Fruit fly (Drosophila melanogaster): ENCODE measurements around the gene CG43078.

CG43078 gene

DNA sequence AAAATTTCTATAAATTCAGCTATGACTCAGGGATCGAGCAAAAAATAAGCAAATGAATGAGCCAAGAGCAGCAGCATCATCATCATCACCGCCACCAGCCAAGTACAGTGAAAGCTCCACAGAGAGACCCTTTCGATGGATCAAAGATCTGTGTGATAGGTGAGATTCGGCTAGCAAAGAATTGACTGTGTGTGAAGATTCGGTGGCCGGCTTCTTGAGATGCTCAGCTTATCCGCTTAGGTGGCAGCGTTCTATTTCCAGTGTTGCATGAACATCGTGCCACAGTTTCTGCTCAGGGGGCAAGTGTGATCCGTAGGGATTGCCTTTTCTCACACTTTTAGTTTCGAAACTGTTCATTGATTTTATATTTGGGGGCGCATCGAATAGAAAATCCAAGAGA is 23.5 kb upstream of the CG43078 start:
- TF ChIP-seq pan (optimal IDR thresholded peaks at IDR 0.05): no peak
- no peak for TF ChIP-seq jim (GFP tag; optimal IDR thresholded peaks at IDR 0.05)
- no peak for TF ChIP-seq lola (GFP tag; optimal IDR thresholded peaks at IDR 0.05)
- TF ChIP-seq rgr (GFP tag; optimal IDR thresholded peaks at IDR 0.05): no peak
- TF ChIP-seq GATAd (GFP tag; optimal IDR thresholded peaks at IDR 0.05): no peak
- no peak for TF ChIP-seq CG32264 (GFP tag; optimal IDR thresholded peaks at IDR 0.05)
- TF ChIP-seq dsf (GFP tag; optimal IDR thresholded peaks at IDR 0.05; ENCODE audit: borderline replicate concordance): no peak
- TF ChIP-seq Myc (optimal IDR thresholded peaks at IDR 0.05): no peak
- TF ChIP-seq foxo (GFP tag; optimal IDR thresholded peaks at IDR 0.05): no peak
- no peak for TF ChIP-seq Dfd (GFP tag; optimal IDR thresholded peaks at IDR 0.05)
- no peak for TF ChIP-seq Hr78 (GFP tag; optimal IDR thresholded peaks at IDR 0.05)
- TF ChIP-seq N (GFP tag; optimal IDR thresholded peaks at IDR 0.05): no peak
- no peak for TF ChIP-seq Sp1 (GFP tag; optimal IDR thresholded peaks at IDR 0.05)
- TF ChIP-seq Jra (GFP tag; optimal IDR thresholded peaks at IDR 0.05): no peak
- no peak for TF ChIP-seq ey (GFP tag; optimal IDR thresholded peaks at IDR 0.05)

DNA sequence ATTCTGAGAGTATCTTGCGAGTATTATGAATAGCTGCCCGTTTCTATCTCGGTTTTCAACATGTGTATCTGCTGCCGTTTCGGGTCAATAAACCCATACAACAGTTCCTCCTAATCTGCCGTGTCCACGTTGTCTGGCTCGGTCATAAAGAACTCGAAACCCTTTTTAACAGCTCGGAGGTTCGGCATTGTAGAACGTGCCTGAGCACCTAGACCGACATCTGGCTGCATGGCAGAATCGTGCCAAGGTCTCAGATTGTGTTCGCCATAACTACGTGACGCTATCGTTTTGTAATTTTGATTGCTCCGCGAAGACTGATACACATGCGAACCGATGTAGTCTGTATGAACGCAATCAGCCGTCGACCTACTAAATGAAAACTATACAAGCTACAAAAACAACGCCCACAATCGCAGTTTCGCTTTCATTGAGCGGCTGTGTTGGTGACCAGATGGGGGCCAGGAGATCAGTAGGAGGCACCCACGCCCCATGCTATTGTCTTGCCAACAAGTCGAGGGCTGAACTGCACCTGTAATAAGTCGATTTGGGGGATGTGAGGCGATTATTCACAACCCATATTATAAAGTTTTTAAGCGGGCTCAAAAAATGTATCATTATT is 22.5 kb upstream of the CG43078 start:
- no peak for TF ChIP-seq Hr83 (GFP tag; optimal IDR thresholded peaks at IDR 0.05; ENCODE audit: poor library complexity, severe bottlenecking)
- no peak for TF ChIP-seq Mio (GFP tag; optimal IDR thresholded peaks at IDR 0.05)
- TF ChIP-seq rgr (GFP tag; optimal IDR thresholded peaks at IDR 0.05): no peak
- TF ChIP-seq CG32264 (GFP tag; optimal IDR thresholded peaks at IDR 0.05): no peak
- TF ChIP-seq dsf (GFP tag; optimal IDR thresholded peaks at IDR 0.05; ENCODE audit: borderline replicate concordance): no peak
- no peak for TF ChIP-seq ey (GFP tag; optimal IDR thresholded peaks at IDR 0.05)
- no peak for TF ChIP-seq sv (GFP tag; optimal IDR thresholded peaks at IDR 0.05)
- TF ChIP-seq dmrt93B (GFP tag; optimal IDR thresholded peaks at IDR 0.05): no peak
- TF ChIP-seq brk (GFP tag; optimal IDR thresholded peaks at IDR 0.05): no peak
- no peak for TF ChIP-seq Dif (GFP tag; optimal IDR thresholded peaks at IDR 0.05; ENCODE audit: partially characterized antibody)
- TF ChIP-seq Sp1 (GFP tag; optimal IDR thresholded peaks at IDR 0.05): no peak
- TF ChIP-seq sage (GFP tag; optimal IDR thresholded peaks at IDR 0.05): no peak
- TF ChIP-seq dl (GFP tag; optimal IDR thresholded peaks at IDR 0.05; ENCODE audit: insufficient read depth in 1 of 2, partially characterized antibody in 2 of 2): no peak
- no peak for TF ChIP-seq tai (GFP tag; optimal IDR thresholded peaks at IDR 0.05)

DNA sequence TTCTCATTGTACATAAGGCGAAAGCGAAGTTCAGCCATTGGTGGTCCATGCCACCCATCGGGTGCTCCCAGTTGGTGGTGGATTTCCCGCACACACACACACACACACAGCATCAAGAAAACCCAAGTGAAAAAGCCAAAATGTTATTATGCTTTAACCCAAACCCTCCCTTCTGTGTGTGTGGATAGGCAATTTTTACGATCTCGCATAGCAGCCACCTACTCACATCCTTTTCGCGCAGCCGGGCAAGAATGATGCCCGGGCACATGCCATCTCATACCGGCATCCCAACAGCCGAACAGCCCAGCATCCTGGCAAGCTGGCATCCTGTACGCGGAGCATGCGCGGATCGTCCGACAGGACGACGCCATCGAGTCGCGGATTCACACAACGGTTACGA is 19.6 kb upstream of the CG43078 start:
- TF ChIP-seq Hnf4 (GFP tag; optimal IDR thresholded peaks at IDR 0.05) (no peak), Hr83 (GFP tag; optimal IDR thresholded peaks at IDR 0.05; ENCODE audit: poor library complexity, severe bottlenecking) (no peak), Rel (GFP tag; optimal IDR thresholded peaks at IDR 0.05) (no peak), Rel (tag; optimal IDR thresholded peaks at IDR 0.05) (no peak), dsf (GFP tag; optimal IDR thresholded peaks at IDR 0.05; ENCODE audit: borderline replicate concordance) (no peak), usp (GFP tag; optimal IDR thresholded peaks at IDR 0.05) (no peak), pan (optimal IDR thresholded peaks at IDR 0.05) (no peak), brk (GFP tag; optimal IDR thresholded peaks at IDR 0.05) (no peak), rgr (GFP tag; optimal IDR thresholded peaks at IDR 0.05) (no peak), Jra (GFP tag; optimal IDR thresholded peaks at IDR 0.05) (no peak), CrebA (GFP tag; optimal IDR thresholded peaks at IDR 0.05; ENCODE audit: borderline replicate concordance) (no peak), h (GFP tag; optimal IDR thresholded peaks at IDR 0.05) (no peak), psq (GFP tag; optimal IDR thresholded peaks at IDR 0.05) (no peak), CG9705 (GFP tag; optimal IDR thresholded peaks at IDR 0.05) (no peak)

DNA sequence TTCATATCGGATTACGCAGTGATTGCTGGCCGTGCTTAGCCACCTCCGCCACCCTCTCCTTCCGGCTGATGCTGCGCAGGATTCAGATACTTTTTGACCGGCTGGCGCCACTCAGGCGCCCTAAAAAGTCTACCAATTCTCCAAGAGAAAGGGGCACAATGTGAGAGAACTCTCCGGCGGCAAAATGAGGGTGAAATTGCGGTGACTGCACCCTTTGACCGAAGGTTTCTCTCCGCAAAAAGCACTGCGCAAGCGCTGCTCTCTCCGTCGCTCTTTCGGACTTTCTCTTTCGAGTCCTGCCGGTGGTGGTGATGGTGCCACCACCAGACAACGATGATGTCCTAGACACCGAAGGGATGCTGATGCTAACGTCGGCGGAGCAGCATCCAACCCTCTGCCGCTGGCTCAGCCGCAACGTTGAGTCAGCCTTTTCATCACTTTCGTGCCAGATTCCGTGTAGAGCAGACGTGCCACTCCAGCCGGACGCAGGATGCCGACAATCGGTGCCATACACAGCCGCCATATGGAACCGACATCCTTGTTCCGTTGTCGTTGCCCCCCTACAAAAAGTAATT is 16.8 kb upstream of the CG43078 start:
- peak; percentile 31 for TF ChIP-seq Dif (GFP tag; optimal IDR thresholded peaks at IDR 0.05; ENCODE audit: partially characterized antibody)
- TF ChIP-seq Hr83 (GFP tag; optimal IDR thresholded peaks at IDR 0.05; ENCODE audit: poor library complexity, severe bottlenecking): no peak
- no peak for TF ChIP-seq sage (GFP tag; optimal IDR thresholded peaks at IDR 0.05)
- TF ChIP-seq Vsx2 (GFP tag; optimal IDR thresholded peaks at IDR 0.05; ENCODE audit: partially characterized antibody): peak; percentile 81
- no peak for TF ChIP-seq sv (GFP tag; optimal IDR thresholded peaks at IDR 0.05)
- no peak for TF ChIP-seq jim (GFP tag; optimal IDR thresholded peaks at IDR 0.05)
- no peak for TF ChIP-seq OdsH (GFP tag; optimal IDR thresholded peaks at IDR 0.05)
- peak in 1 of 2 experiments; percentile 12 for TF ChIP-seq dl (GFP tag; optimal IDR thresholded peaks at IDR 0.05; ENCODE audit: insufficient read depth in 1 of 2, partially characterized antibody in 2 of 2)
- no peak for TF ChIP-seq HLH106 (tag; optimal IDR thresholded peaks at IDR 0.05)
